Fruit fly (Drosophila melanogaster) whole organism, embryonic: ENCODE data around the gene Arp10.

ENCODE experiments used
- Atf-2 ChIP-seq: fragments of 200-800 bp; sonication (Bioruptor generic); optimal IDR thresholded peaks from 2 replicates; lab custom pipeline; 2016; ENCODE audit warnings: missing biosample characterization, missing genetic modification characterization
- Awh ChIP-seq: fragments of 200-800 bp; sonication (Bioruptor generic); IDR thresholded peaks from 2 replicates; pipeline ENCODE4, ENCODE4 v1.3.6; 2022; ENCODE audit warnings: missing biosample characterization, missing genetic modification characterization
- BtbVII ChIP-seq: fragments of 200-800 bp; sonication (Bioruptor generic); optimal IDR thresholded peaks from 3 replicates; lab custom pipeline; 2017; ENCODE audit warnings: missing biosample characterization, mild to moderate bottlenecking, missing genetic modification characterization
- CG10274 ChIP-seq: fragments of 200-800 bp; sonication (Bioruptor generic); optimal IDR thresholded peaks from 3 replicates; lab custom pipeline; 2017; ENCODE audit warnings: missing biosample characterization, mild to moderate bottlenecking, missing genetic modification characterization
- CG12104 ChIP-seq: fragments of 200-800 bp; sonication (Bioruptor generic); optimal IDR thresholded peaks from 3 replicates; lab custom pipeline; 2016; ENCODE audit warnings: missing biosample characterization, missing genetic modification characterization
- CG12659 ChIP-seq: fragments of 200-800 bp; sonication (Bioruptor generic); optimal IDR thresholded peaks from 3 replicates; lab custom pipeline; 2017; ENCODE audit warnings: mild to moderate bottlenecking, missing biosample characterization, missing genetic modification reagents, missing genetic modification characterization
- CG13624 ChIP-seq: fragments of 200-800 bp; sonication (Bioruptor generic); optimal IDR thresholded peaks from 2 replicates; lab custom pipeline; 2016; ENCODE audit warnings: missing biosample characterization, missing genetic modification characterization
- CG14050 ChIP-seq: fragments of 200-800 bp; sonication (Bioruptor generic); IDR thresholded peaks from 3 replicates; pipeline ENCODE4 v1.3.6; 2022; ENCODE audit warnings: missing biosample characterization, missing genetic modification characterization
- CG15696 ChIP-seq: fragments of 200-800 bp; sonication (Bioruptor generic); optimal IDR thresholded peaks from 2 replicates; lab custom pipeline; 2019; ENCODE audit warnings: missing biosample characterization, mild to moderate bottlenecking, missing genetic modification characterization, moderate library complexity
- CG16779 ChIP-seq: fragments of 200-800 bp; sonication (Bioruptor generic); IDR thresholded peaks from 2 replicates; pipeline ENCODE4 v1.3.6; 2022; ENCODE audit warnings: missing biosample characterization, missing genetic modification characterization
- CG17385 ChIP-seq: fragments of 200-800 bp; sonication (Bioruptor generic); optimal IDR thresholded peaks from 3 replicates; lab custom pipeline; 2018; ENCODE audit warnings: missing biosample characterization, mild to moderate bottlenecking, missing genetic modification characterization
- CG17568 ChIP-seq: fragments of 200-800 bp; sonication (Bioruptor generic); optimal IDR thresholded peaks from 2 replicates; lab custom pipeline; 2018; ENCODE audit warnings: missing biosample characterization, mild to moderate bottlenecking, missing genetic modification characterization, moderate library complexity
- CG18764 ChIP-seq: fragments of 200-800 bp; sonication (Bioruptor generic); optimal IDR thresholded peaks from 3 replicates; lab custom pipeline; 2016; ENCODE audit warnings: missing biosample characterization, missing genetic modification characterization
- CG2889 ChIP-seq: fragments of 200-800 bp; sonication (Bioruptor generic); IDR thresholded peaks from 3 replicates; pipeline ENCODE4 v1.3.6; 2022; ENCODE audit warnings: missing biosample characterization, missing genetic modification characterization
- CG32772 ChIP-seq: fragments of 200-800 bp; sonication (Bioruptor generic); IDR thresholded peaks from 2 replicates; pipeline ENCODE4 v1.3.6; 2022; ENCODE audit warnings: missing biosample characterization, missing genetic modification characterization
- CG4360 ChIP-seq: fragments of 200-800 bp; sonication (Bioruptor generic); IDR thresholded peaks from 2 replicates; pipeline ENCODE4 v1.3.6; 2022; ENCODE audit warnings: missing biosample characterization, missing genetic modification characterization
- CG4707 ChIP-seq: fragments of 200-800 bp; sonication (Bioruptor generic); optimal IDR thresholded peaks from 2 replicates; lab custom pipeline; 2018; ENCODE audit warnings: missing biosample characterization, mild to moderate bottlenecking, missing genetic modification characterization, moderate library complexity
- CG4730 ChIP-seq: fragments of 200-800 bp; sonication (Bioruptor generic); IDR thresholded peaks from 2 replicates; pipeline ENCODE4 v1.3.6; 2022; ENCODE audit warnings: missing biosample characterization, missing genetic modification characterization
- CG6175 ChIP-seq: fragments of 200-800 bp; sonication (Bioruptor generic); IDR thresholded peaks from 3 replicates; pipeline ENCODE4 v1.3.6; 2022; ENCODE audit warnings: missing biosample characterization, missing genetic modification characterization
- CG6272 ChIP-seq: fragments of 200-800 bp; sonication (Bioruptor generic); IDR thresholded peaks from 2 replicates; pipeline ENCODE4 v1.3.6; 2022; ENCODE audit warnings: missing biosample characterization, missing genetic modification characterization
- CG7271 ChIP-seq: fragments of 200-800 bp; sonication (Bioruptor generic); optimal IDR thresholded peaks from 2 replicates; lab custom pipeline; 2018; ENCODE audit warnings: missing biosample characterization, mild to moderate bottlenecking, missing genetic modification characterization, moderate library complexity
- CG7372 ChIP-seq: fragments of 200-800 bp; sonication (Bioruptor generic); IDR thresholded peaks from 2 replicates; pipeline ENCODE4 v1.3.6; 2022; ENCODE audit warnings: missing biosample characterization, missing genetic modification characterization
- CG7786 ChIP-seq: fragments of 200-800 bp; sonication (Bioruptor generic); optimal IDR thresholded peaks from 2 replicates; lab custom pipeline; 2016; ENCODE audit warnings: missing biosample characterization, missing genetic modification characterization
- CG7839 ChIP-seq: fragments of 200-800 bp; sonication (Bioruptor generic); optimal IDR thresholded peaks from 3 replicates; lab custom pipeline; 2018; ENCODE audit warnings: missing biosample characterization, mild to moderate bottlenecking, missing genetic modification characterization, moderate library complexity
- CG8388 ChIP-seq: fragments of 200-800 bp; sonication (Bioruptor generic); optimal IDR thresholded peaks from 2 replicates; lab custom pipeline; 2019; ENCODE audit warnings: missing biosample characterization, mild to moderate bottlenecking, missing genetic modification characterization, moderate library complexity
- CG8478 ChIP-seq: fragments of >200 bp; optimal IDR thresholded peaks from 2 replicates; lab custom pipeline; 2018
- CG8765 ChIP-seq: fragments of 200-800 bp; sonication (Bioruptor generic); IDR thresholded peaks from 2 replicates; pipeline ENCODE4 v1.3.6; 2022; ENCODE audit warnings: missing biosample characterization, missing genetic modification characterization
- CG8944 ChIP-seq: fragments of 200-800 bp; sonication (Bioruptor generic); optimal IDR thresholded peaks from 3 replicates; lab custom pipeline; 2016; ENCODE audit warnings: missing biosample characterization, missing genetic modification characterization
- D ChIP-seq, 2 experiments: fragments of 200-800 bp in 1 of 2; fragments of >200 bp in 1 of 2; sonication (Bioruptor generic) in 1 of 2; optimal IDR thresholded peaks; 2 replicates in 1 of 2; 3 replicates in 1 of 2; lab custom pipeline; 2017; ENCODE audit warnings: mild to moderate bottlenecking in 1 of 2, missing biosample characterization in 1 of 2, missing genetic modification characterization in 1 of 2, missing genetic modification reagents in 1 of 2
- Doc2 ChIP-seq: fragments of 200-800 bp; sonication (Bioruptor generic); IDR thresholded peaks from 2 replicates; pipeline ENCODE4 v1.3.6; 2022; ENCODE audit warnings: missing biosample characterization, missing genetic modification characterization
- Ets65A ChIP-seq: fragments of 200-800 bp; sonication (Bioruptor generic); peaks from one replicate; lab custom pipeline; 2016; ENCODE audit warnings: missing biosample characterization, missing genetic modification characterization
- Fer2 ChIP-seq: fragments of 200-800 bp; sonication (Bioruptor generic); optimal IDR thresholded peaks from 2 replicates; lab custom pipeline; 2018; ENCODE audit warnings: missing biosample characterization, mild to moderate bottlenecking, missing genetic modification characterization, moderate library complexity
- Lhr ChIP-seq: fragments of 200-800 bp; sonication (Bioruptor generic); optimal IDR thresholded peaks from 3 replicates; lab custom pipeline; 2017; ENCODE audit warnings: mild to moderate bottlenecking, missing biosample characterization, missing genetic modification reagents, missing genetic modification characterization
- Myb ChIP-seq: fragments of 200-800 bp; sonication (Bioruptor generic); optimal IDR thresholded peaks from 2 replicates; lab custom pipeline; 2016; ENCODE audit warnings: missing biosample characterization, missing genetic modification characterization
- Neu2 ChIP-seq: fragments of 200-800 bp; sonication (Bioruptor generic); optimal IDR thresholded peaks from 3 replicates; lab custom pipeline; 2016; ENCODE audit warnings: missing biosample characterization, missing genetic modification characterization, borderline replicate concordance
- Nf-YC ChIP-seq: fragments of 200-800 bp; optimal IDR thresholded peaks from 3 replicates; lab custom pipeline; 2019; ENCODE audit warnings: missing biosample characterization, mild to moderate bottlenecking, missing genetic modification characterization, moderate library complexity
- bab2 ChIP-seq: fragments of 200-800 bp; sonication (Bioruptor generic); optimal IDR thresholded peaks from 2 replicates; lab custom pipeline; 2016; ENCODE audit warnings: missing biosample characterization, missing genetic modification characterization
- bowl ChIP-seq: fragments of 200-800 bp; sonication (Bioruptor generic); IDR thresholded peaks from 2 replicates; pipeline ENCODE4 v1.3.6; 2022; ENCODE audit warnings: missing biosample characterization, missing genetic modification characterization
- br ChIP-seq: fragments of >200 bp; optimal IDR thresholded peaks from 2 replicates; lab custom pipeline; 2017
- danr ChIP-seq: fragments of 200-800 bp; sonication (Bioruptor generic); IDR thresholded peaks from 2 replicates; pipeline ENCODE4 v1.3.6; 2022; ENCODE audit warnings: missing biosample characterization, missing genetic modification characterization
- emc ChIP-seq: fragments of 200-800 bp; sonication (Bioruptor generic); optimal IDR thresholded peaks from 2 replicates; lab custom pipeline; 2016; ENCODE audit warnings: missing biosample characterization, missing genetic modification characterization
- fu2 ChIP-seq: fragments of 200-800 bp; sonication (Bioruptor generic); optimal IDR thresholded peaks from 2 replicates; lab custom pipeline; 2016; ENCODE audit warnings: missing biosample characterization, missing genetic modification characterization
- gsb-n ChIP-seq: fragments of 200-800 bp; sonication (Bioruptor generic); optimal IDR thresholded peaks from 3 replicates; lab custom pipeline; 2018; ENCODE audit warnings: missing biosample characterization, mild to moderate bottlenecking, missing genetic modification characterization
- ind ChIP-seq: fragments of 200-800 bp; sonication (Bioruptor generic); optimal IDR thresholded peaks from 3 replicates; lab custom pipeline; 2016; ENCODE audit warnings: missing biosample characterization, missing genetic modification characterization
- sens ChIP-seq: fragments of 200-800 bp; sonication (Bioruptor generic); peaks from one replicate; lab custom pipeline; 2016; ENCODE audit warnings: missing biosample characterization, missing genetic modification characterization
- sima ChIP-seq: fragments of 200-800 bp; sonication (Bioruptor generic); optimal IDR thresholded peaks from 2 replicates; lab custom pipeline; 2016; ENCODE audit warnings: missing biosample characterization, missing genetic modification characterization
- slp2 ChIP-seq: fragments of 200-800 bp; sonication (Bioruptor generic); optimal IDR thresholded peaks from 2 replicates; lab custom pipeline; 2016; ENCODE audit warnings: missing biosample characterization, missing genetic modification characterization
- sr ChIP-seq: fragments of 200-800 bp; sonication (Bioruptor generic); IDR thresholded peaks from 3 replicates; pipeline ENCODE4 v1.3.6; 2022; ENCODE audit warnings: missing biosample characterization, missing genetic modification characterization
- tin ChIP-seq: fragments of 200-800 bp; sonication (Bioruptor generic); optimal IDR thresholded peaks from 3 replicates; lab custom pipeline; 2016; ENCODE audit warnings: missing biosample characterization, missing genetic modification characterization
- twi ChIP-seq: fragments of 200-800 bp; optimal IDR thresholded peaks from 2 replicates; lab custom pipeline; 2019; ENCODE audit warnings: missing biosample characterization, mild to moderate bottlenecking, missing genetic modification characterization, moderate library complexity
- zen ChIP-seq: fragments of 200-800 bp; sonication (Bioruptor generic); optimal IDR thresholded peaks from 3 replicates; lab custom pipeline; 2018; ENCODE audit warnings: missing biosample characterization, mild to moderate bottlenecking, missing genetic modification characterization, moderate library complexity

Arp10 gene

dm6 chrX:19694792-19695558 lies 49.0 kb upstream of the Arp10 start, which contains the start of gene CG14229 (continued):
- TF ChIP-seq CG12659 (GFP tag; lab: Kevin White, UChicago) (no peak), gsb-n (tag; lab: Kevin White, UChicago) (no peak), Myb (GFP tag; lab: Kevin White, UChicago) (no peak), CG16779 (GFP tag; lab: Robert Waterston, UW) (no peak), CG7786 (no peak), Neu2 (GFP tag; lab: Kevin White, UChicago) (no peak), twi (tag; lab: Kevin White, UChicago) (no peak), bowl (GFP tag; lab: Robert Waterston, UW) (no peak), Awh (0 out of 2 replicates have a peak, but pooled peaks have one; percentile 24), sens (GFP tag; lab: Kevin White, UChicago) (peak; percentile 71), Atf-2 (GFP tag; lab: Kevin White, UChicago) (no peak), sima (GFP tag; lab: Kevin White, UChicago) (no peak), CG32772 (0 out of 2 replicates have a peak, but pooled peaks have one; percentile 17), CG8478 (lab: Kevin White, UChicago) (no peak), Ets65A (no peak), CG18764 (GFP tag; lab: Kevin White, UChicago) (no peak), br (no peak), CG15696 (tag; lab: Kevin White, UChicago) (no peak), CG17385 (GFP tag; lab: Kevin White, UChicago) (no peak), Fer2 (no peak), CG7271 (tag; lab: Kevin White, UChicago) (no peak), BtbVII (no peak), ind (GFP tag; lab: Kevin White, UChicago) (peak; percentile 26), CG17568 (GFP tag; lab: Kevin White, UChicago) (no peak), Doc2 (GFP tag; lab: Robert Waterston, UW) (no peak), CG2889 (no peak), CG8944 (GFP tag; lab: Kevin White, UChicago) (no peak), CG6175 (GFP tag; lab: Robert Waterston, UW) (no peak), CG7372 (GFP tag; lab: Robert Waterston, UW) (no peak), Lhr (GFP tag; lab: Kevin White, UChicago) (no peak), CG4730 (GFP tag; lab: Robert Waterston, UW) (peak; percentile 40; the same call in 1 of the 2 replicates), CG8765 (GFP tag; lab: Robert Waterston, UW) (no peak), bab2 (GFP tag; lab: Kevin White, UChicago) (no peak), CG7839 (no peak), danr (GFP tag; lab: Robert Waterston, UW) (no peak), CG8388 (GFP tag; lab: Kevin White, UChicago) (no peak), sr (GFP tag; lab: Robert Waterston, UW) (no peak), tin (no peak), CG14050 (peak; percentile 13; the same call in 1 of the 3 replicates), emc (GFP tag; lab: Kevin White, UChicago) (no peak), CG12104 (GFP tag; lab: Kevin White, UChicago) (no peak), CG4360 (no peak), CG4707 (GFP tag; lab: Kevin White, UChicago) (no peak), fu2 (GFP tag; lab: Kevin White, UChicago) (no peak), slp2 (GFP tag; lab: Kevin White, UChicago) (no peak), CG13624 (no peak), Nf-YC (tag; lab: Kevin White, UChicago) (peak; percentile 14), CG10274 (GFP tag; lab: Kevin White, UChicago) (no peak), zen (tag; lab: Kevin White, UChicago) (no peak), CG6272 (no peak), D (optimal IDR thresholded peaks at IDR 0.05; lab: Kevin White, UChicago) (no peak), D (GFP tag; optimal IDR thresholded peaks at IDR 0.05; lab: Kevin White, UChicago) (no peak)
